Worm (Caenorhabditis elegans) whole organism, late embryonic: ENCODE results near the gene rsp-4.

Experiments
- ama-1 ChIP-seq: fragments of 150-350 bp; optimal IDR thresholded peaks from 2 replicates; lab custom pipeline; 2014
- ceh-2 ChIP-seq: sonication (generic microtip); optimal IDR thresholded peaks from 2 replicates; lab custom pipeline; 2016; ENCODE audit warnings: missing genotype, missing genetic modification characterization, missing compliant biosample characterization
- ceh-31 ChIP-seq: sonication (generic microtip); optimal IDR thresholded peaks from 2 replicates; lab custom pipeline; 2016; ENCODE audit warnings: missing genetic modification characterization, missing compliant biosample characterization
- ceh-45 ChIP-seq: fragments of 200-800 bp; sonication (Bioruptor generic); IDR thresholded peaks from 2 replicates; pipeline ENCODE4 v1.3.6; 2022; ENCODE audit warnings: missing genetic modification reagents, missing genetic modification characterization, missing compliant biosample characterization
- dve-1 ChIP-seq: sonication (generic microtip); optimal IDR thresholded peaks from 2 replicates; lab custom pipeline; 2017; ENCODE audit warnings: antibody characterized with exemption, mild to moderate bottlenecking, missing genetic modification characterization, missing compliant biosample characterization
- ets-4 ChIP-seq: sonication (generic microtip); optimal IDR thresholded peaks from 2 replicates; lab custom pipeline; 2016; ENCODE audit warnings: missing genetic modification characterization, missing compliant biosample characterization
- fkh-6 ChIP-seq: sonication (generic microtip); optimal IDR thresholded peaks from 2 replicates; lab custom pipeline; 2016; ENCODE audit warnings: missing genetic modification characterization, missing compliant biosample characterization
- hlh-6 ChIP-seq: sonication (generic microtip); optimal IDR thresholded peaks from 2 replicates; lab custom pipeline; 2016; ENCODE audit warnings: missing genotype, missing genetic modification characterization, missing compliant biosample characterization
- pag-3 ChIP-seq: sonication (generic microtip); optimal IDR thresholded peaks from 2 replicates; lab custom pipeline; 2016; ENCODE audit warnings: missing compliant biosample characterization, missing genetic modification characterization, borderline replicate concordance
- pha-4 ChIP-seq: fragments of 150-350 bp; optimal IDR thresholded peaks from 2 replicates; lab custom pipeline; 2018; ENCODE audit warnings: missing biosample characterization, missing genetic modification reagents, missing genetic modification characterization
- rnt-1 ChIP-seq: sonication (generic microtip); optimal IDR thresholded peaks from 2 replicates; lab custom pipeline; 2016; ENCODE audit warnings: missing genetic modification characterization, missing compliant biosample characterization
- unc-3 ChIP-seq, 2 experiments: fragments of 200-800 bp in 1 of 2; sonication (Bioruptor generic) in 1 of 2; sonication (generic microtip) in 1 of 2; conservative IDR thresholded peaks in 1 of 2; optimal IDR thresholded peaks in 1 of 2; 2 replicates each; pipeline versions ENCODE4 v1.3.6 to Lab custom; 2016 to 2022; ENCODE audit warnings: missing compliant biosample characterization in 2 of 2, missing genetic modification characterization in 2 of 2, missing genetic modification reagents in 1 of 2

DNA sequence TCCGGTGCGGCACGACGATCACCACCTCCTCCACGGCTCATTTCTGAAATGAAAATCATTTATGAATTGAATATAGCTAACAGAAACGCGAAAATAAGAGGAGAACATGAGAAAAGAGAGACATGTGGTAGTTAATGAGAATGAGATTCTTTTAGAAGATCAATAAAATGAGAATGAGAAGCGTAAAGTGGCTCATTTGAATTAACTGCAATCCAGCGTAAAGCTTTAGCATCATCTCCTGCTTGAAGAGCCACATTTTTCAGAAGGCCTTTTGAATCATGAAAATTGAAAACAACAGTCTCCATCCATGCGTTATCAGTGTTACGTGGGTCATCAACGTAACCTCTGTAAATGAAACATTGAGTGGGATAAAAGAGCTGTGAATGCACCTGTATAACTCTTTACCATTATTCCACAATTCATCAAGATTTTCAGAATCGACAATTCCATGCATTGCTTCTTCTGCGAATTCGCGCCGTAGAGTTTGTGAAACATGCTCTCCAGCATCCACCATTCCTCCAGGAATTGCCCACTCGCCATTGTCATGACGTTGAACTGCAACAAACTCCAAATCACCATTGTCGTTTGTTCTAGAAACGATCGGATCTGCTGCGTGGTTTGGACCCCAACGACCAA lies at the start of gene rsp-4:
- TF ChIP-seq ceh-2 (tag; lab: Kevin White, UChicago), result no peak
- TF ChIP-seq ceh-45 (GFP tag; lab: Robert Waterston, UW), result no peak
- no peak for TF ChIP-seq pha-4 (tag; lab: Kevin White, UChicago)
- no peak for TF ChIP-seq ceh-31 (tag; lab: Kevin White, UChicago)
- TF ChIP-seq unc-3 (GFP tag; conservative IDR thresholded peaks at IDR 0.05; lab: Robert Waterston, UW), result no peak
- TF ChIP-seq unc-3 (tag; optimal IDR thresholded peaks at IDR 0.05; lab: Kevin White, UChicago), result no peak
- no peak for TF ChIP-seq hlh-6 (tag; lab: Kevin White, UChicago)
- no peak for TF ChIP-seq ama-1 (lab: Kevin White, UChicago)
- no peak for TF ChIP-seq fkh-6 (tag; lab: Kevin White, UChicago)
- no peak for TF ChIP-seq ets-4
- TF ChIP-seq rnt-1 (tag; lab: Kevin White, UChicago), result no peak
- no peak for TF ChIP-seq dve-1 (tag; lab: Kevin White, UChicago)
- TF ChIP-seq pag-3 (tag; lab: Kevin White, UChicago), result no peak
